Worm (Caenorhabditis elegans) whole organism, L2 larva: ENCODE results near the gene ZK180.5.
A peak's percentile ranks its signal among the peaks of the same experiment; 100 is the strongest.

ENCODE experiments used
- C34F6.9 ChIP-seq: fragments of 150-350 bp; optimal IDR thresholded peaks from 2 replicates; lab custom pipeline; 2014; ENCODE audit warnings: missing biosample characterization, missing genetic modification characterization
- F13H6.1 ChIP-seq: sonication (generic microtip); optimal IDR thresholded peaks from 2 replicates; lab custom pipeline; 2016; ENCODE audit warnings: missing genetic modification characterization, missing compliant biosample characterization
- R02D3.7 ChIP-seq: fragments of 150-350 bp; optimal IDR thresholded peaks from 2 replicates; lab custom pipeline; 2014; ENCODE audit warnings: missing biosample characterization, missing genetic modification characterization
- Y55F3AM.14 ChIP-seq: fragments of 200-800 bp; sonication (Bioruptor generic); optimal IDR thresholded peaks from 2 replicates; lab custom pipeline; 2018; ENCODE audit warnings: mild to moderate bottlenecking, missing genetic modification characterization, missing compliant biosample characterization
- ZK546.5 ChIP-seq: sonication (generic microtip); optimal IDR thresholded peaks from 2 replicates; lab custom pipeline; 2017; ENCODE audit warnings: missing biosample characterization, missing genetic modification characterization
- aly-2 ChIP-seq: fragments of 150-350 bp; optimal IDR thresholded peaks from 2 replicates; lab custom pipeline; 2014; ENCODE audit warnings: missing biosample characterization, missing genetic modification characterization
- ama-1 ChIP-seq: fragments of 150-350 bp; optimal IDR thresholded peaks from 2 replicates; lab custom pipeline; 2018; ENCODE audit warnings: inconsistent platforms
- blmp-1 ChIP-seq: sonication (generic microtip); optimal IDR thresholded peaks from 2 replicates; lab custom pipeline; 2017; ENCODE audit warnings: missing genetic modification characterization, mild to moderate bottlenecking, missing compliant biosample characterization, antibody characterized with exemption, moderate library complexity; ENCODE audit not compliant: insufficient read depth
- ceh-16 ChIP-seq: fragments of 150-350 bp; optimal IDR thresholded peaks from 2 replicates; lab custom pipeline; 2014; ENCODE audit warnings: missing biosample characterization, missing genetic modification characterization
- ceh-82 ChIP-seq: fragments of 150-350 bp; optimal IDR thresholded peaks from 2 replicates; lab custom pipeline; 2014; ENCODE audit warnings: missing biosample characterization, missing genetic modification characterization
- crh-2 ChIP-seq: sonication (generic microtip); optimal IDR thresholded peaks from 2 replicates; lab custom pipeline; 2017; ENCODE audit warnings: missing biosample characterization, missing genetic modification characterization
- dmd-4 ChIP-seq: sonication (generic microtip); optimal IDR thresholded peaks from 2 replicates; lab custom pipeline; 2017; ENCODE audit warnings: missing biosample characterization, missing genetic modification characterization
- egl-27 ChIP-seq: sonication (generic microtip); optimal IDR thresholded peaks from 3 replicates; lab custom pipeline; 2017; ENCODE audit warnings: missing biosample characterization, missing genetic modification reagents, missing genetic modification characterization
- elt-1 ChIP-seq: fragments of 150-350 bp; optimal IDR thresholded peaks from 2 replicates; lab custom pipeline; 2014; ENCODE audit warnings: missing biosample characterization, missing genetic modification characterization
- fos-1 ChIP-seq: fragments of 150-350 bp; optimal IDR thresholded peaks from 2 replicates; lab custom pipeline; 2014; ENCODE audit warnings: missing biosample characterization, missing genetic modification characterization
- gmeb-1 ChIP-seq: fragments of 150-350 bp; optimal IDR thresholded peaks from 2 replicates; lab custom pipeline; 2014; ENCODE audit warnings: missing biosample characterization, missing genetic modification characterization
- lin-11 ChIP-seq: fragments of 150-350 bp; sonication (generic microtip); optimal IDR thresholded peaks from 2 replicates; lab custom pipeline; 2014; ENCODE audit warnings: missing biosample characterization, missing genetic modification characterization, inconsistent platforms, mixed read lengths
- lin-13 ChIP-seq: fragments of 150-350 bp; optimal IDR thresholded peaks from 2 replicates; lab custom pipeline; 2014; ENCODE audit warnings: missing biosample characterization, missing genetic modification reagents, missing genetic modification characterization
- lin-39 ChIP-seq: fragments of 150-350 bp; optimal IDR thresholded peaks from 2 replicates; lab custom pipeline; 2014; ENCODE audit warnings: missing biosample characterization, missing genetic modification reagents, missing genetic modification characterization
- lsy-2 ChIP-seq, 2 experiments: fragments of 150-350 bp in 1 of 2; sonication (generic microtip) in 1 of 2; optimal IDR thresholded peaks; 2 replicates each; lab custom pipeline; 2014 to 2017; ENCODE audit warnings: missing biosample characterization in 2 of 2, missing genetic modification characterization in 2 of 2
- mab-5 ChIP-seq: fragments of 150-350 bp; optimal IDR thresholded peaks from 2 replicates; lab custom pipeline; 2014; ENCODE audit warnings: missing biosample characterization, missing genetic modification characterization
- mbf-1 ChIP-seq: sonication (generic microtip); optimal IDR thresholded peaks from 2 replicates; lab custom pipeline; 2017; ENCODE audit warnings: missing biosample characterization, missing genetic modification characterization
- mdl-1 ChIP-seq, 2 experiments: fragments of 150-350 bp in 1 of 2; sonication (generic microtip) in 1 of 2; optimal IDR thresholded peaks; 2 replicates each; lab custom pipeline; 2017; ENCODE audit warnings: missing biosample characterization in 2 of 2, missing genetic modification characterization in 2 of 2
- nhr-10 ChIP-seq: sonication (generic microtip); optimal IDR thresholded peaks from 2 replicates; lab custom pipeline; 2017; ENCODE audit warnings: missing biosample characterization, missing genetic modification characterization
- nhr-11 ChIP-seq: fragments of 150-350 bp; optimal IDR thresholded peaks from 2 replicates; lab custom pipeline; 2014; ENCODE audit warnings: missing biosample characterization, missing genetic modification characterization
- nhr-12 ChIP-seq: fragments of 150-350 bp; optimal IDR thresholded peaks from 2 replicates; lab custom pipeline; 2014; ENCODE audit warnings: missing biosample characterization, missing genetic modification characterization
- nhr-129 ChIP-seq: fragments of 150-350 bp; optimal IDR thresholded peaks from 2 replicates; lab custom pipeline; 2014; ENCODE audit warnings: missing biosample characterization, missing genetic modification characterization
- nhr-21 ChIP-seq: fragments of 150-350 bp; optimal IDR thresholded peaks from 2 replicates; lab custom pipeline; 2014; ENCODE audit warnings: missing biosample characterization, missing genetic modification characterization
- nhr-237 ChIP-seq: fragments of 150-350 bp; optimal IDR thresholded peaks from 2 replicates; lab custom pipeline; 2014; ENCODE audit warnings: missing biosample characterization, missing genetic modification characterization
- nhr-6 ChIP-seq: fragments of 150-350 bp; optimal IDR thresholded peaks from 2 replicates; lab custom pipeline; 2014; ENCODE audit warnings: missing biosample characterization, missing genetic modification characterization
- peb-1 ChIP-seq: fragments of 150-350 bp; optimal IDR thresholded peaks from 2 replicates; lab custom pipeline; 2014; ENCODE audit warnings: missing biosample characterization, missing genetic modification characterization
- sem-4 ChIP-seq: fragments of 150-350 bp; optimal IDR thresholded peaks from 2 replicates; lab custom pipeline; 2014; ENCODE audit warnings: missing biosample characterization, missing genetic modification reagents, missing genetic modification characterization
- skn-1 ChIP-seq: sonication (generic microtip); optimal IDR thresholded peaks from 2 replicates; lab custom pipeline; 2017; ENCODE audit warnings: missing biosample characterization, missing genetic modification characterization
- sma-3 ChIP-seq: sonication (generic microtip); optimal IDR thresholded peaks from 2 replicates; lab custom pipeline; 2016; ENCODE audit warnings: missing genetic modification reagents, missing genetic modification characterization, missing compliant biosample characterization
- sma-9 ChIP-seq, 2 experiments: fragments of 150-350 bp in 1 of 2; sonication (generic microtip) in 1 of 2; optimal IDR thresholded peaks; 2 replicates each; lab custom pipeline; 2014 to 2016; ENCODE audit warnings: missing genetic modification characterization in 2 of 2, mild to moderate bottlenecking in 1 of 2, missing biosample characterization in 1 of 2, missing compliant biosample characterization in 1 of 2, missing genetic modification reagents in 1 of 2, moderate library complexity in 1 of 2
- snpc-4 ChIP-seq: fragments of 150-350 bp; optimal IDR thresholded peaks from 2 replicates; lab custom pipeline; 2014; ENCODE audit warnings: missing biosample characterization, missing genetic modification characterization
- unc-39 ChIP-seq: fragments of 150-350 bp; optimal IDR thresholded peaks from 2 replicates; lab custom pipeline; 2014; ENCODE audit warnings: missing biosample characterization, missing genetic modification characterization
- unc-55 ChIP-seq: fragments of 150-350 bp; sonication (generic microtip); optimal IDR thresholded peaks from 3 replicates; lab custom pipeline; 2014; ENCODE audit warnings: missing biosample characterization, missing genetic modification reagents, missing genetic modification characterization
- zag-1 ChIP-seq: fragments of 150-350 bp; optimal IDR thresholded peaks from 2 replicates; lab custom pipeline; 2014; ENCODE audit warnings: missing biosample characterization, missing genetic modification characterization
- ztf-1 ChIP-seq: fragments of 200-800 bp; sonication (Bioruptor generic); conservative IDR thresholded peaks from 2 replicates; pipeline ENCODE4 v1.3.6; 2022; ENCODE audit warnings: missing genetic modification characterization, missing compliant biosample characterization
- ztf-11 ChIP-seq: sonication (generic microtip); optimal IDR thresholded peaks from 2 replicates; lab custom pipeline; 2017; ENCODE audit warnings: missing biosample characterization, missing genetic modification characterization

The ZK180.5 gene

ce11 chrIV:4470885-4471772, 45.8 kb downstream of the ZK180.5 start:
- TF ChIP-seq ceh-82 (no peak), ceh-16 (tag; lab: Kevin White, UChicago) (no peak), nhr-129 (tag; lab: Kevin White, UChicago) (peak; percentile 69), nhr-21 (tag; lab: Kevin White, UChicago) (no peak), R02D3.7 (no peak), sma-9 (GFP tag; optimal IDR thresholded peaks at IDR 0.05; lab: Kevin White, UChicago) (peak; percentile 50), sma-9 (tag; optimal IDR thresholded peaks at IDR 0.05; lab: Kevin White, UChicago) (no peak), Y55F3AM.14 (GFP tag; lab: Kevin White, UChicago) (no peak), lin-13 (no peak), mbf-1 (tag; lab: Kevin White, UChicago) (no peak), ama-1 (lab: Kevin White, UChicago) (no peak), ztf-11 (tag; lab: Kevin White, UChicago) (no peak), fos-1 (tag; lab: Kevin White, UChicago) (no peak), nhr-10 (tag; lab: Kevin White, UChicago) (no peak), snpc-4 (tag; lab: Kevin White, UChicago) (no peak), sem-4 (no peak), unc-55 (peak; percentile 31), dmd-4 (tag; lab: Kevin White, UChicago) (no peak), elt-1 (tag; lab: Kevin White, UChicago) (no peak), gmeb-1 (tag; lab: Kevin White, UChicago) (peak; percentile 41), skn-1 (tag; lab: Kevin White, UChicago) (no peak), ZK546.5 (tag; lab: Kevin White, UChicago) (no peak), C34F6.9 (no peak), nhr-11 (tag; lab: Kevin White, UChicago) (no peak), sma-3 (GFP tag; lab: Kevin White, UChicago) (peak; percentile 5), lin-39 (tag; lab: Kevin White, UChicago) (no peak), crh-2 (no peak), F13H6.1 (peak; percentile 56), peb-1 (tag; lab: Kevin White, UChicago) (no peak), nhr-6 (tag; lab: Kevin White, UChicago) (no peak), nhr-12 (tag; lab: Kevin White, UChicago) (no peak), mdl-1 (tag; optimal IDR thresholded peaks at IDR 0.05; lab: Kevin White, UChicago) (peak; percentile 71 to 85), aly-2 (tag; lab: Kevin White, UChicago) (no peak), nhr-237 (tag; lab: Kevin White, UChicago) (no peak), egl-27 (tag; lab: Kevin White, UChicago) (no peak), lin-11 (tag; lab: Kevin White, UChicago) (no peak), unc-39 (tag; lab: Kevin White, UChicago) (no peak), mab-5 (tag; lab: Kevin White, UChicago) (no peak), blmp-1 (tag; lab: Kevin White, UChicago) (no peak), ztf-1 (no peak), lsy-2 (tag; optimal IDR thresholded peaks at IDR 0.05; lab: Kevin White, UChicago) (peak in 1 of 2 experiments; percentile 28), zag-1 (tag; lab: Kevin White, UChicago) (no peak)
